Worm (Caenorhabditis elegans): ENCODE data around the gene col-179.

The col-179 gene

ce11 chrX:11201165-11201564 lies at the start of gene col-179:
TSS of gene col-179 (plus strand) at chrX:11201465.
- TF ChIP-seq ama-1 (optimal IDR thresholded peaks at IDR 0.05), result no peak
- TF ChIP-seq ceh-13 (GFP tag; optimal IDR thresholded peaks at IDR 0.05), result no peak
- TF ChIP-seq aly-1 (tag; optimal IDR thresholded peaks at IDR 0.05), result no peak
- no peak for TF ChIP-seq hnd-1 (tag; optimal IDR thresholded peaks at IDR 0.05)
- no peak for TF ChIP-seq hmbx-1 (tag; optimal IDR thresholded peaks at IDR 0.05)
- TF ChIP-seq tbx-11 (GFP tag; IDR thresholded peaks at IDR 0.05), result no peak
- no peak for TF ChIP-seq flt-1 (GFP tag; IDR thresholded peaks at IDR 0.05)
- TF ChIP-seq B0310.2 (tag; optimal IDR thresholded peaks at IDR 0.05), result no peak
- no peak for TF ChIP-seq tra-4 (tag; optimal IDR thresholded peaks at IDR 0.05)
- TF ChIP-seq tbx-37 (GFP tag; conservative IDR thresholded peaks at IDR 0.05), result no peak
- no peak for TF ChIP-seq scrt-1 (GFP tag; IDR thresholded peaks at IDR 0.05)
- TF ChIP-seq sea-1 (GFP tag; conservative IDR thresholded peaks at IDR 0.05), result no peak
- TF ChIP-seq ceh-36 (tag; optimal IDR thresholded peaks at IDR 0.05), result no peak
- no peak for TF ChIP-seq ets-7 (tag; optimal IDR thresholded peaks at IDR 0.05)
- no peak for TF ChIP-seq hmg-4 (GFP tag; optimal IDR thresholded peaks at IDR 0.05)
- TF ChIP-seq pes-1 (GFP tag; IDR thresholded peaks at IDR 0.05), result no peak
- TF ChIP-seq F13C5.2 (tag; optimal IDR thresholded peaks at IDR 0.05), result no peak

- TF ChIP-seq pes-1 (GFP tag; IDR thresholded peaks at IDR 0.05) (no peak), ama-1 (optimal IDR thresholded peaks at IDR 0.05) (no peak), flt-1 (GFP tag; IDR thresholded peaks at IDR 0.05) (no peak), scrt-1 (GFP tag; IDR thresholded peaks at IDR 0.05) (no peak), ceh-36 (tag; optimal IDR thresholded peaks at IDR 0.05) (no peak), hnd-1 (tag; optimal IDR thresholded peaks at IDR 0.05) (no peak), tra-4 (tag; optimal IDR thresholded peaks at IDR 0.05) (no peak), B0310.2 (tag; optimal IDR thresholded peaks at IDR 0.05) (no peak), tbx-37 (GFP tag; conservative IDR thresholded peaks at IDR 0.05) (no peak), tbx-11 (GFP tag; IDR thresholded peaks at IDR 0.05) (no peak), ceh-13 (GFP tag; optimal IDR thresholded peaks at IDR 0.05) (no peak), aly-1 (tag; optimal IDR thresholded peaks at IDR 0.05) (no peak), sea-1 (GFP tag; conservative IDR thresholded peaks at IDR 0.05) (no peak), F13C5.2 (tag; optimal IDR thresholded peaks at IDR 0.05) (no peak), hmg-4 (GFP tag; optimal IDR thresholded peaks at IDR 0.05) (no peak), ets-7 (tag; optimal IDR thresholded peaks at IDR 0.05) (no peak), hmbx-1 (tag; optimal IDR thresholded peaks at IDR 0.05) (no peak)
Measured at ce11 chrX:11151494-11151893, 49.8 kb upstream of the col-179 start.

- TF ChIP-seq tbx-11 (GFP tag; IDR thresholded peaks at IDR 0.05) (no peak), aly-1 (tag; optimal IDR thresholded peaks at IDR 0.05) (no peak)
Measured at ce11 chrX:11152720-11153119, 48.5 kb upstream of the col-179 start, which contains the start of the genes C05C9.3 and C05C9.2. TSS of gene C05C9.3 (minus strand) at chrX:11152820. TSS of gene C05C9.2 (plus strand) at chrX:11153065.

- TF ChIP-seq tbx-37 (GFP tag; conservative IDR thresholded peaks at IDR 0.05) (no peak), hmbx-1 (tag; optimal IDR thresholded peaks at IDR 0.05) (no peak), pes-1 (GFP tag; IDR thresholded peaks at IDR 0.05) (no peak), ets-7 (tag; optimal IDR thresholded peaks at IDR 0.05) (no peak), B0310.2 (tag; optimal IDR thresholded peaks at IDR 0.05) (no peak)
Measured at ce11 chrX:11160537-11160936, 40.7 kb upstream of the col-179 start, which contains the start of gene C05C9.1. TSS of gene C05C9.1 (plus strand) at chrX:11160837.

ce11 chrX:11162778-11163584 lies 38.3 kb upstream of the col-179 start:
- TF ChIP-seq B0310.2 (tag; optimal IDR thresholded peaks at IDR 0.05) (no peak), hnd-1 (tag; optimal IDR thresholded peaks at IDR 0.05) (no peak), scrt-1 (GFP tag; IDR thresholded peaks at IDR 0.05) (no peak), tbx-37 (GFP tag; conservative IDR thresholded peaks at IDR 0.05) (no peak)

ce11 chrX:11178599-11178998 lies 22.7 kb upstream of the col-179 start, which contains the start of gene gnrr-6:
TSS of gene gnrr-6 (plus strand) at chrX:11178899.
- TF ChIP-seq aly-1 (tag; optimal IDR thresholded peaks at IDR 0.05) (no peak), ceh-13 (GFP tag; optimal IDR thresholded peaks at IDR 0.05) (no peak)

- TF ChIP-seq hmg-4 (GFP tag; optimal IDR thresholded peaks at IDR 0.05) (no peak), sea-1 (GFP tag; conservative IDR thresholded peaks at IDR 0.05) (no peak), ceh-13 (GFP tag; optimal IDR thresholded peaks at IDR 0.05) (no peak), pes-1 (GFP tag; IDR thresholded peaks at IDR 0.05) (no peak), ama-1 (optimal IDR thresholded peaks at IDR 0.05) (no peak), ceh-36 (tag; optimal IDR thresholded peaks at IDR 0.05) (no peak), tbx-11 (GFP tag; IDR thresholded peaks at IDR 0.05) (no peak), tbx-37 (GFP tag; conservative IDR thresholded peaks at IDR 0.05) (no peak), B0310.2 (tag; optimal IDR thresholded peaks at IDR 0.05) (no peak), ets-7 (tag; optimal IDR thresholded peaks at IDR 0.05) (no peak), F13C5.2 (tag; optimal IDR thresholded peaks at IDR 0.05) (no peak), hnd-1 (tag; optimal IDR thresholded peaks at IDR 0.05) (no peak), tra-4 (tag; optimal IDR thresholded peaks at IDR 0.05) (no peak), scrt-1 (GFP tag; IDR thresholded peaks at IDR 0.05) (no peak)
Measured at ce11 chrX:11185498-11185897, 15.8 kb upstream of the col-179 start, which contains the start of gene gnrr-7. TSS of gene gnrr-7 (plus strand) at chrX:11185798.

- TF ChIP-seq tbx-11 (GFP tag; IDR thresholded peaks at IDR 0.05) (no peak), hmg-4 (GFP tag; optimal IDR thresholded peaks at IDR 0.05) (no peak), ceh-36 (tag; optimal IDR thresholded peaks at IDR 0.05) (no peak), ets-7 (tag; optimal IDR thresholded peaks at IDR 0.05) (no peak), ceh-13 (GFP tag; optimal IDR thresholded peaks at IDR 0.05) (no peak), scrt-1 (GFP tag; IDR thresholded peaks at IDR 0.05) (no peak), hmbx-1 (tag; optimal IDR thresholded peaks at IDR 0.05) (no peak), aly-1 (tag; optimal IDR thresholded peaks at IDR 0.05) (no peak), sea-1 (GFP tag; conservative IDR thresholded peaks at IDR 0.05) (no peak), pes-1 (GFP tag; IDR thresholded peaks at IDR 0.05) (no peak), hnd-1 (tag; optimal IDR thresholded peaks at IDR 0.05) (no peak), B0310.2 (tag; optimal IDR thresholded peaks at IDR 0.05) (no peak), ama-1 (optimal IDR thresholded peaks at IDR 0.05) (no peak), flt-1 (GFP tag; IDR thresholded peaks at IDR 0.05) (no peak), tbx-37 (GFP tag; conservative IDR thresholded peaks at IDR 0.05) (no peak), tra-4 (tag; optimal IDR thresholded peaks at IDR 0.05) (no peak), F13C5.2 (tag; optimal IDR thresholded peaks at IDR 0.05) (no peak)
Measured at ce11 chrX:11189515-11189914, 11.8 kb upstream of the col-179 start, which contains the start of gene F13D2.1. TSS of gene F13D2.1 (minus strand) at chrX:11189615.
